Fruit fly (Drosophila melanogaster) whole organism, embryonic: ENCODE results near the gene mthl12.

Experiments used
- Asciz ChIP-seq: fragments of 200-800 bp; sonication (Bioruptor generic); optimal IDR thresholded peaks from 2 replicates; lab custom pipeline; 2017; ENCODE audit warnings: missing biosample characterization, mild to moderate bottlenecking, missing genetic modification characterization, missing genetic modification reagents
- Atf6 ChIP-seq: fragments of 200-800 bp; sonication (Bioruptor generic); IDR thresholded peaks from 2 replicates; pipeline ENCODE4 v1.3.6; 2022; ENCODE audit warnings: missing biosample characterization, missing genetic modification characterization
- Bgb ChIP-seq: fragments of 200-800 bp; sonication (Bioruptor generic); IDR thresholded peaks from 2 replicates; pipeline ENCODE4 v1.3.6; 2022; ENCODE audit warnings: missing biosample characterization, missing genetic modification characterization; ENCODE audit not compliant: partially characterized antibody
- CG10274 ChIP-seq: fragments of 200-800 bp; sonication (Bioruptor generic); optimal IDR thresholded peaks from 3 replicates; lab custom pipeline; 2017; ENCODE audit warnings: missing biosample characterization, mild to moderate bottlenecking, missing genetic modification characterization
- CG10431 ChIP-seq: fragments of 200-800 bp; sonication (Bioruptor generic); optimal IDR thresholded peaks from 3 replicates; lab custom pipeline; 2018; ENCODE audit warnings: missing biosample characterization, mild to moderate bottlenecking, missing genetic modification characterization
- CG12155 ChIP-seq: fragments of 200-800 bp; sonication (Bioruptor generic); optimal IDR thresholded peaks from 3 replicates; lab custom pipeline; 2016; ENCODE audit warnings: missing biosample characterization, missing genetic modification characterization
- CG18476 ChIP-seq: fragments of 200-800 bp; sonication (Bioruptor generic); optimal IDR thresholded peaks from 2 replicates; lab custom pipeline; 2016; ENCODE audit warnings: missing biosample characterization, mild to moderate bottlenecking, missing genetic modification characterization
- CG3847 ChIP-seq: fragments of 200-800 bp; sonication (Bioruptor generic); IDR thresholded peaks from 2 replicates; pipeline ENCODE4 v1.3.6; 2022; ENCODE audit warnings: missing biosample characterization, missing genetic modification characterization
- CG4328 ChIP-seq: fragments of 200-800 bp; sonication (Bioruptor generic); optimal IDR thresholded peaks from 3 replicates; lab custom pipeline; 2017; ENCODE audit warnings: missing biosample characterization, missing genetic modification reagents, missing genetic modification characterization
- CG4617 ChIP-seq: fragments of 200-800 bp; sonication (Bioruptor generic); optimal IDR thresholded peaks from 3 replicates; lab custom pipeline; 2016; ENCODE audit warnings: missing biosample characterization, missing genetic modification characterization, borderline replicate concordance
- CG6765 ChIP-seq: fragments of 200-800 bp; sonication (Bioruptor generic); optimal IDR thresholded peaks from 3 replicates; lab custom pipeline; 2017; ENCODE audit warnings: missing biosample characterization, mild to moderate bottlenecking, missing genetic modification characterization
- CG7987 ChIP-seq: fragments of 200-800 bp; sonication (Bioruptor generic); optimal IDR thresholded peaks from 2 replicates; lab custom pipeline; 2018; ENCODE audit warnings: missing biosample characterization, mild to moderate bottlenecking, missing genetic modification characterization, moderate library complexity
- CG9817 ChIP-seq: fragments of 200-800 bp; sonication (Bioruptor generic); optimal IDR thresholded peaks from 2 replicates; lab custom pipeline; 2018; ENCODE audit warnings: missing biosample characterization, mild to moderate bottlenecking, missing genetic modification characterization, moderate library complexity
- CTCF ChIP-seq: fragments of 200-800 bp; sonication (Bioruptor generic); optimal IDR thresholded peaks from 2 replicates; lab custom pipeline; 2017; ENCODE audit warnings: missing biosample characterization, mild to moderate bottlenecking, missing genetic modification characterization, moderate library complexity
- CrebB ChIP-seq: fragments of 200-800 bp; sonication (Bioruptor generic); optimal IDR thresholded peaks from 3 replicates; lab custom pipeline; 2018; ENCODE audit warnings: missing biosample characterization, mild to moderate bottlenecking, missing genetic modification characterization
- D ChIP-seq, 2 experiments: fragments of 200-800 bp in 1 of 2; fragments of >200 bp in 1 of 2; sonication (Bioruptor generic) in 1 of 2; optimal IDR thresholded peaks; 2 replicates in 1 of 2; 3 replicates in 1 of 2; lab custom pipeline; 2017; ENCODE audit warnings: mild to moderate bottlenecking in 1 of 2, missing biosample characterization in 1 of 2, missing genetic modification characterization in 1 of 2, missing genetic modification reagents in 1 of 2
- Dad ChIP-seq: fragments of 200-800 bp; sonication (Bioruptor generic); optimal IDR thresholded peaks from 3 replicates; lab custom pipeline; 2016; ENCODE audit warnings: missing biosample characterization, missing genetic modification characterization
- Dll ChIP-seq: fragments of 200-800 bp; sonication (Bioruptor generic); IDR thresholded peaks from 4 replicates; pipeline ENCODE4 v1.3.6; 2022; ENCODE audit warnings: missing biosample characterization, missing genetic modification characterization; ENCODE audit not compliant: partially characterized antibody
- Gsc ChIP-seq: fragments of 200-800 bp; sonication (Bioruptor generic); IDR thresholded peaks from 2 replicates; pipeline ENCODE4 v1.3.6; 2022; ENCODE audit warnings: missing biosample characterization, missing genetic modification characterization
- Hey ChIP-seq: fragments of 200-800 bp; sonication (Bioruptor generic); optimal IDR thresholded peaks from 3 replicates; lab custom pipeline; 2018; ENCODE audit warnings: missing biosample characterization, mild to moderate bottlenecking, missing genetic modification characterization
- Hr39 ChIP-seq: fragments of >200 bp; optimal IDR thresholded peaks from 2 replicates; lab custom pipeline; 2017
- Nf-YB ChIP-seq: fragments of 200-800 bp; sonication (Bioruptor generic); optimal IDR thresholded peaks from 3 replicates; lab custom pipeline; 2019; ENCODE audit warnings: missing biosample characterization, mild to moderate bottlenecking, missing genetic modification characterization, moderate library complexity
- Optix ChIP-seq: fragments of 200-800 bp; sonication (Bioruptor generic); IDR thresholded peaks from 3 replicates; pipeline ENCODE4 v1.3.6; 2022; ENCODE audit warnings: missing biosample characterization, missing genetic modification characterization
- Rfx ChIP-seq: fragments of 200-800 bp; sonication (Bioruptor generic); IDR thresholded peaks from 2 replicates; pipeline ENCODE4 v1.3.6; 2022; ENCODE audit warnings: missing biosample characterization, missing genetic modification characterization
- ab ChIP-seq: fragments of 200-800 bp; sonication (Bioruptor generic); optimal IDR thresholded peaks from 2 replicates; lab custom pipeline; 2016; ENCODE audit warnings: missing biosample characterization, missing genetic modification characterization
- ara ChIP-seq: fragments of 200-800 bp; sonication (Bioruptor generic); IDR thresholded peaks from 2 replicates; pipeline ENCODE4 v1.3.6; 2022; ENCODE audit warnings: missing biosample characterization, missing genetic modification characterization
- bbx ChIP-seq: fragments of 200-800 bp; sonication (Bioruptor generic); IDR thresholded peaks from 2 replicates; pipeline ENCODE4 v1.3.6; 2022; ENCODE audit warnings: missing biosample characterization, missing genetic modification characterization; ENCODE audit not compliant: partially characterized antibody
- btn ChIP-seq: fragments of 200-800 bp; sonication (Bioruptor generic); optimal IDR thresholded peaks from 2 replicates; lab custom pipeline; 2016; ENCODE audit warnings: missing biosample characterization, missing genetic modification characterization
- danr ChIP-seq: fragments of 200-800 bp; sonication (Bioruptor generic); IDR thresholded peaks from 2 replicates; pipeline ENCODE4 v1.3.6; 2022; ENCODE audit warnings: missing biosample characterization, missing genetic modification characterization
- dysf ChIP-seq: fragments of 200-800 bp; sonication (Bioruptor generic); IDR thresholded peaks from 3 replicates; pipeline ENCODE4 v1.3.6; 2022; ENCODE audit warnings: missing biosample characterization, missing genetic modification characterization
- ems ChIP-seq: fragments of 200-800 bp; sonication (Bioruptor generic); optimal IDR thresholded peaks from 3 replicates; lab custom pipeline; 2016; ENCODE audit warnings: missing biosample characterization, missing genetic modification characterization
- esg ChIP-seq: fragments of 200-800 bp; sonication (Bioruptor generic); conservative IDR thresholded peaks from 2 replicates; pipeline ENCODE4 v1.3.6; 2022; ENCODE audit warnings: missing biosample characterization, missing genetic modification characterization
- fd102C ChIP-seq: fragments of 200-800 bp; sonication (Bioruptor generic); optimal IDR thresholded peaks from 2 replicates; lab custom pipeline; 2018; ENCODE audit warnings: missing biosample characterization, mild to moderate bottlenecking, missing genetic modification characterization, moderate library complexity
- hth ChIP-seq: fragments of >200 bp; optimal IDR thresholded peaks from 2 replicates; lab custom pipeline; 2017; ENCODE audit warnings: inconsistent platforms
- kni ChIP-seq: fragments of 200-800 bp; sonication (Bioruptor generic); optimal IDR thresholded peaks from 3 replicates; lab custom pipeline; 2017; ENCODE audit warnings: mild to moderate bottlenecking, missing biosample characterization, missing genetic modification reagents, missing genetic modification characterization
- knrl ChIP-seq: fragments of 200-800 bp; sonication (Bioruptor generic); IDR thresholded peaks from 3 replicates; pipeline ENCODE4 v1.3.6; 2022; ENCODE audit warnings: missing biosample characterization, missing genetic modification characterization; ENCODE audit not compliant: partially characterized antibody
- lov ChIP-seq, 2 experiments: fragments of 200-800 bp in 1 of 2; fragments of >200 bp in 1 of 2; sonication (Bioruptor generic) in 1 of 2; IDR thresholded peaks in 1 of 2; optimal IDR thresholded peaks in 1 of 2; 2 replicates in 1 of 2; 3 replicates in 1 of 2; pipeline versions ENCODE4 v1.3.6 to Lab custom; 2017 to 2022; ENCODE audit warnings: missing biosample characterization in 1 of 2, missing genetic modification characterization in 1 of 2
- mirr ChIP-seq: fragments of 200-800 bp; sonication (Bioruptor generic); optimal IDR thresholded peaks from 3 replicates; lab custom pipeline; 2018; ENCODE audit warnings: missing biosample characterization, mild to moderate bottlenecking, missing genetic modification characterization
- pan ChIP-seq, 4 experiments: fragments of >200 bp in 3 of 4; fragments of 200-800 bp in 1 of 4; sonication (Bioruptor generic) in 1 of 4; optimal IDR thresholded peaks in 3 of 4; IDR thresholded peaks in 1 of 4; 2 replicates each; pipeline versions ENCODE4 v1.3.6 to Lab custom; 2017 to 2022; ENCODE audit warnings: missing biosample characterization in 2 of 4, missing genetic modification characterization in 2 of 4, mixed read lengths in 1 of 4
- pfk ChIP-seq: fragments of 200-800 bp; sonication (Bioruptor generic); optimal IDR thresholded peaks from 2 replicates; lab custom pipeline; 2018; ENCODE audit warnings: missing biosample characterization, mild to moderate bottlenecking, missing genetic modification characterization, moderate library complexity
- pita ChIP-seq: fragments of 200-800 bp; sonication (Bioruptor generic); optimal IDR thresholded peaks from 2 replicates; lab custom pipeline; 2017; ENCODE audit warnings: missing biosample characterization, mild to moderate bottlenecking, missing genetic modification characterization
- schlank ChIP-seq: fragments of 200-800 bp; sonication (Bioruptor generic); optimal IDR thresholded peaks from 2 replicates; lab custom pipeline; 2018; ENCODE audit warnings: missing biosample characterization, mild to moderate bottlenecking, missing genetic modification characterization
- sisA ChIP-seq: fragments of 200-800 bp; sonication (Bioruptor generic); IDR thresholded peaks from 2 replicates; pipeline ENCODE4 v1.3.6; 2022; ENCODE audit warnings: missing biosample characterization, missing genetic modification characterization
- slou ChIP-seq: fragments of 200-800 bp; sonication (Bioruptor generic); optimal IDR thresholded peaks from 3 replicates; lab custom pipeline; 2016; ENCODE audit warnings: missing biosample characterization, missing genetic modification characterization
- sob ChIP-seq: fragments of 200-800 bp; sonication (Bioruptor generic); IDR thresholded peaks from 2 replicates; pipeline ENCODE4 v1.3.6; 2022; ENCODE audit warnings: missing biosample characterization, missing genetic modification characterization
- sr ChIP-seq: fragments of 200-800 bp; sonication (Bioruptor generic); IDR thresholded peaks from 3 replicates; pipeline ENCODE4 v1.3.6; 2022; ENCODE audit warnings: missing biosample characterization, missing genetic modification characterization
- trem ChIP-seq: fragments of 200-800 bp; optimal IDR thresholded peaks from 3 replicates; lab custom pipeline; 2019; ENCODE audit warnings: missing biosample characterization, mild to moderate bottlenecking, missing genetic modification characterization, moderate library complexity
- wor ChIP-seq: fragments of 200-800 bp; sonication (Bioruptor generic); IDR thresholded peaks from 2 replicates; pipeline ENCODE4 v1.3.6; 2022; ENCODE audit warnings: missing biosample characterization, missing genetic modification characterization

Gene mthl12

dm6 chr3R:13381744-13382435, 28.4 kb downstream of the mthl12 start, which contains the start of the genes mRpS21 and Droj2 (continued):
- TF ChIP-seq Rfx (GFP tag; lab: Robert Waterston, UW) (peak; percentile 64), slou (GFP tag; lab: Kevin White, UChicago) (peak; percentile 24), pita (GFP tag; lab: Kevin White, UChicago) (no peak), CrebB (tag; lab: Kevin White, UChicago) (peak; percentile 17), Hey (tag; lab: Kevin White, UChicago) (no peak), CG18476 (peak; percentile 16), CG10431 (peak; percentile 29), Bgb (GFP tag; lab: Robert Waterston, UW) (no peak), CG6765 (GFP tag; lab: Kevin White, UChicago) (no peak), Atf6 (GFP tag; lab: Robert Waterston, UW) (peak; percentile 46; the same call in 1 of the 2 replicates), ara (GFP tag; lab: Robert Waterston, UW) (no peak), CG3847 (peak; percentile 81), sob (GFP tag; lab: Robert Waterston, UW) (peak; percentile 59), pan (optimal IDR thresholded peaks at IDR 0.05; lab: Kevin White, UChicago) (no peak), pan (GFP tag; optimal IDR thresholded peaks at IDR 0.05 in 1 of 2, IDR thresholded peaks at IDR 0.05 in 1 of 2) (no peak), bbx (GFP tag; lab: Robert Waterston, UW) (peak; percentile 20; the same call in 1 of the 2 replicates), hth (lab: Kevin White, UChicago) (no peak), CG9817 (peak; percentile 75), trem (tag; lab: Kevin White, UChicago) (peak; percentile 62), kni (GFP tag; lab: Kevin White, UChicago) (peak; percentile 47), btn (no peak), fd102C (GFP tag; lab: Kevin White, UChicago) (no peak), sr (GFP tag; lab: Robert Waterston, UW) (0 out of 3 replicates have a peak, but pooled peaks have one; percentile 19), Dll (no peak), ems (GFP tag; lab: Kevin White, UChicago) (peak; percentile 15), Asciz (GFP tag; lab: Kevin White, UChicago) (no peak), sisA (GFP tag; lab: Robert Waterston, UW) (0 out of 2 replicates have a peak, but pooled peaks have one; percentile 39), Nf-YB (GFP tag; lab: Kevin White, UChicago) (peak; percentile 7), Dad (GFP tag; lab: Kevin White, UChicago) (peak; percentile 42), mirr (GFP tag; lab: Kevin White, UChicago) (peak; percentile 17), knrl (GFP tag; lab: Robert Waterston, UW) (peak; percentile 55; the same call in 2 of the 3 replicates), CTCF (GFP tag; lab: Kevin White, UChicago) (no peak), lov (optimal IDR thresholded peaks at IDR 0.05; lab: Kevin White, UChicago) (no peak), lov (GFP tag; IDR thresholded peaks at IDR 0.05; lab: Robert Waterston, UW) (no peak), D (optimal IDR thresholded peaks at IDR 0.05; lab: Kevin White, UChicago) (no peak), D (GFP tag; optimal IDR thresholded peaks at IDR 0.05; lab: Kevin White, UChicago) (no peak), dysf (GFP tag; lab: Robert Waterston, UW) (peak; percentile 56; the same call in 2 of the 3 replicates), Hr39 (lab: Kevin White, UChicago) (no peak), esg (peak; percentile 23; the same call in 1 of the 2 replicates), danr (GFP tag; lab: Robert Waterston, UW) (no peak), CG12155 (peak; percentile 33), pfk (GFP tag; lab: Kevin White, UChicago) (no peak), Optix (no peak), ab (peak; percentile 25), CG4617 (GFP tag; lab: Kevin White, UChicago) (peak; percentile 43), CG4328 (GFP tag; lab: Kevin White, UChicago) (peak; percentile 21), CG7987 (no peak), CG10274 (no peak), schlank (tag; lab: Kevin White, UChicago) (no peak), wor (GFP tag; lab: Robert Waterston, UW) (no peak), Gsc (GFP tag; lab: Robert Waterston, UW) (no peak)
